Worm (Caenorhabditis elegans): ENCODE measurements around the gene nspb-1.
A peak's percentile ranks its signal among the peaks of the same experiment; 100 is the strongest.
"Not testable (repeated sequence)": the region's sequence is repeated elsewhere in the genome, so short reads cannot be mapped to it uniquely, and the experiment has no call there.

The nspb-1 gene

ce11 chrIV:6601213-6601724, 10.4 kb upstream of the nspb-1 start, which contains the start of gene sup-36:
TSS of gene sup-36 (plus strand) at chrIV:6601674.
- peak; percentile 52 for TF ChIP-seq hlh-1 (tag; optimal IDR thresholded peaks at IDR 0.05)
- TF ChIP-seq ceh-39 (tag; optimal IDR thresholded peaks at IDR 0.05), result peak; percentile 63
- no peak for TF ChIP-seq lin-13 (tag; optimal IDR thresholded peaks at IDR 0.05)

- TF ChIP-seq flh-1 (GFP tag; optimal IDR thresholded peaks at IDR 0.05) (no peak), lin-32 (GFP tag; optimal IDR thresholded peaks at IDR 0.05) (no peak)
Observed at ce11 chrIV:6599447-6599846, 8.5 kb upstream of the nspb-1 start, which contains the start of gene F38A5.8. TSS of gene F38A5.8 (plus strand) at chrIV:6599747.

- TF ChIP-seq nhr-2 (tag; optimal IDR thresholded peaks at IDR 0.05); elt-1 (tag; optimal IDR thresholded peaks at IDR 0.05; ENCODE audit: borderline replicate concordance, insufficient read depth); drap-1 (GFP tag; optimal IDR thresholded peaks at IDR 0.05): not testable (repeated sequence)
Observed at ce11 chrIV:6598740-6599139, 7.8 kb upstream of the nspb-1 start, which contains the start of gene nspb-5. TSS of gene nspb-5 (plus strand) at chrIV:6599040.

ce11 chrIV:6597918-6598317, 7.0 kb upstream of the nspb-1 start, which contains the start of gene nspb-4:
TSS of gene nspb-4 (plus strand) at chrIV:6598218.
- not testable (repeated sequence) for TF ChIP-seq tbx-8 (GFP tag; optimal IDR thresholded peaks at IDR 0.05); M03D4.4 (tag; optimal IDR thresholded peaks at IDR 0.05); nhr-28 (tag; optimal IDR thresholded peaks at IDR 0.05)

- no peak for TF ChIP-seq unc-39 (tag; optimal IDR thresholded peaks at IDR 0.05)
Observed at ce11 chrIV:6597298-6597697, 6.4 kb upstream of the nspb-1 start, which contains the start of gene F38A5.6. TSS of gene F38A5.6 (minus strand) at chrIV:6597398.

ce11 chrIV:6595912-6596311, 5.0 kb upstream of the nspb-1 start, which contains the start of gene F38A5.22:
TSS of gene F38A5.22 (minus strand) at chrIV:6595940.
- TF ChIP-seq nhr-28 (tag; optimal IDR thresholded peaks at IDR 0.05), result no peak
- no peak for TF ChIP-seq unc-120 (tag; optimal IDR thresholded peaks at IDR 0.05; ENCODE audit: poor library complexity, severe bottlenecking)
- no peak for TF ChIP-seq zip-8 (tag; optimal IDR thresholded peaks at IDR 0.05)
- TF ChIP-seq pha-4 (tag; optimal IDR thresholded peaks at IDR 0.05), result no peak
- no peak for TF ChIP-seq mls-2 (tag; optimal IDR thresholded peaks at IDR 0.05)
- no peak for TF ChIP-seq ces-1 (GFP tag; optimal IDR thresholded peaks at IDR 0.05)
- TF ChIP-seq elt-1 (tag; optimal IDR thresholded peaks at IDR 0.05; ENCODE audit: borderline replicate concordance, insufficient read depth), result no peak
- no peak for TF ChIP-seq lin-13 (tag; optimal IDR thresholded peaks at IDR 0.05)
- no peak for TF ChIP-seq nhr-12 (tag; optimal IDR thresholded peaks at IDR 0.05)
- TF ChIP-seq blmp-1 (tag; optimal IDR thresholded peaks at IDR 0.05), result no peak
- no peak for TF ChIP-seq lsy-2 (tag; optimal IDR thresholded peaks at IDR 0.05)
- no peak for TF ChIP-seq flh-1 (GFP tag; optimal IDR thresholded peaks at IDR 0.05)
- no peak for TF ChIP-seq mab-5 (tag; optimal IDR thresholded peaks at IDR 0.05)
- no peak for TF ChIP-seq ztf-11 (tag; optimal IDR thresholded peaks at IDR 0.05)
- TF ChIP-seq unc-62 (GFP tag; optimal IDR thresholded peaks at IDR 0.05), result no peak
- TF ChIP-seq drap-1 (GFP tag; optimal IDR thresholded peaks at IDR 0.05), result no peak
- TF ChIP-seq nhr-237 (tag; optimal IDR thresholded peaks at IDR 0.05), result no peak
- no peak for TF ChIP-seq ceh-83 (GFP tag; optimal IDR thresholded peaks at IDR 0.05)
- TF ChIP-seq mep-1 (tag; optimal IDR thresholded peaks at IDR 0.05), result no peak
- no peak for TF ChIP-seq sptf-1 (tag; optimal IDR thresholded peaks at IDR 0.05)

- not testable (repeated sequence) for TF ChIP-seq nhr-76, lsy-2, zip-8 (tag; optimal IDR thresholded peaks at IDR 0.05)
Observed at ce11 chrIV:6594871-6595270, 4.0 kb upstream of the nspb-1 start, which contains the start of gene nspb-3. TSS of gene nspb-3 (minus strand) at chrIV:6594971.

All from whole organism, mixed stage, embryonic.